Fruit fly (Drosophila melanogaster) whole organism, embryonic: Measurements from ENCODE around the gene CG5246.

Experiments used
- Awh ChIP-seq: fragments of 200-800 bp; sonication (Bioruptor generic); IDR thresholded peaks from 2 replicates; pipeline ENCODE4, ENCODE4 v1.3.6; 2022; ENCODE audit warnings: missing biosample characterization, missing genetic modification characterization
- Bgb ChIP-seq: fragments of 200-800 bp; sonication (Bioruptor generic); IDR thresholded peaks from 2 replicates; pipeline ENCODE4 v1.3.6; 2022; ENCODE audit warnings: missing biosample characterization, missing genetic modification characterization; ENCODE audit not compliant: partially characterized antibody
- CG10147 ChIP-seq: fragments of 200-800 bp; sonication (Bioruptor generic); optimal IDR thresholded peaks from 2 replicates; lab custom pipeline; 2019; ENCODE audit warnings: missing biosample characterization, mild to moderate bottlenecking, missing genetic modification characterization, moderate library complexity
- CG11093 ChIP-seq: fragments of 200-800 bp; sonication (Bioruptor generic); IDR thresholded peaks from 3 replicates; pipeline ENCODE4 v1.3.6; 2022; ENCODE audit warnings: missing biosample characterization, missing genetic modification characterization
- CG12942 ChIP-seq: fragments of 200-800 bp; sonication (Bioruptor generic); optimal IDR thresholded peaks from 3 replicates; lab custom pipeline; 2016; ENCODE audit warnings: missing biosample characterization, missing genetic modification characterization
- CG13424 ChIP-seq: fragments of 200-800 bp; sonication (Bioruptor generic); optimal IDR thresholded peaks from 2 replicates; lab custom pipeline; 2019; ENCODE audit warnings: missing biosample characterization, mild to moderate bottlenecking, missing genetic modification characterization, moderate library complexity
- CG14050 ChIP-seq: fragments of 200-800 bp; sonication (Bioruptor generic); IDR thresholded peaks from 3 replicates; pipeline ENCODE4 v1.3.6; 2022; ENCODE audit warnings: missing biosample characterization, missing genetic modification characterization
- CG14667 ChIP-seq: fragments of 200-800 bp; sonication (Bioruptor generic); IDR thresholded peaks from 2 replicates; pipeline ENCODE4 v1.3.6; 2022; ENCODE audit warnings: missing biosample characterization, missing genetic modification characterization
- CG15601 ChIP-seq: fragments of 200-800 bp; sonication (Bioruptor generic); optimal IDR thresholded peaks from 3 replicates; lab custom pipeline; 2019; ENCODE audit warnings: missing biosample characterization, mild to moderate bottlenecking, missing genetic modification characterization, moderate library complexity
- CG1603 ChIP-seq: fragments of 200-800 bp; sonication (Bioruptor generic); optimal IDR thresholded peaks from 2 replicates; lab custom pipeline; 2019; ENCODE audit warnings: missing biosample characterization, mild to moderate bottlenecking, missing genetic modification characterization, moderate library complexity
- CG1792 ChIP-seq: fragments of 200-800 bp; sonication (Bioruptor generic); optimal IDR thresholded peaks from 2 replicates; lab custom pipeline; 2016; ENCODE audit warnings: missing biosample characterization, missing genetic modification characterization
- CG2120 ChIP-seq: fragments of 200-800 bp; sonication (Bioruptor generic); optimal IDR thresholded peaks from 3 replicates; lab custom pipeline; 2016; ENCODE audit warnings: missing biosample characterization, missing genetic modification characterization
- CG2712 ChIP-seq: fragments of 200-800 bp; optimal IDR thresholded peaks from 3 replicates; lab custom pipeline; 2019; ENCODE audit warnings: missing biosample characterization, mild to moderate bottlenecking, missing genetic modification characterization, moderate library complexity
- CG3847 ChIP-seq: fragments of 200-800 bp; sonication (Bioruptor generic); IDR thresholded peaks from 2 replicates; pipeline ENCODE4 v1.3.6; 2022; ENCODE audit warnings: missing biosample characterization, missing genetic modification characterization
- CG4282 ChIP-seq: fragments of 200-800 bp; sonication (Bioruptor generic); optimal IDR thresholded peaks from 2 replicates; lab custom pipeline; 2016; ENCODE audit warnings: missing biosample characterization, missing genetic modification characterization
- CG4617 ChIP-seq: fragments of 200-800 bp; sonication (Bioruptor generic); optimal IDR thresholded peaks from 3 replicates; lab custom pipeline; 2016; ENCODE audit warnings: missing biosample characterization, missing genetic modification characterization, borderline replicate concordance
- CG6683 ChIP-seq: fragments of 200-800 bp; sonication (Bioruptor generic); optimal IDR thresholded peaks from 2 replicates; lab custom pipeline; 2017; ENCODE audit warnings: missing biosample characterization, mild to moderate bottlenecking, missing genetic modification characterization, missing genetic modification reagents
- CG7839 ChIP-seq: fragments of 200-800 bp; sonication (Bioruptor generic); optimal IDR thresholded peaks from 3 replicates; lab custom pipeline; 2018; ENCODE audit warnings: missing biosample characterization, mild to moderate bottlenecking, missing genetic modification characterization, moderate library complexity
- CG8290 ChIP-seq, 3 experiments: fragments of 200-800 bp; sonication (Bioruptor generic); optimal IDR thresholded peaks; 2 replicates each; lab custom pipeline; 2016 to 2019; ENCODE audit warnings: missing biosample characterization in 3 of 3, missing genetic modification characterization in 3 of 3, mild to moderate bottlenecking in 2 of 3, moderate library complexity in 1 of 3
- CG8359 ChIP-seq: fragments of 200-800 bp; sonication (Bioruptor generic); optimal IDR thresholded peaks from 2 replicates; lab custom pipeline; 2017; ENCODE audit warnings: missing biosample characterization, mild to moderate bottlenecking, missing genetic modification characterization, borderline replicate concordance
- CG9215 ChIP-seq: fragments of 200-800 bp; sonication (Bioruptor generic); IDR thresholded peaks from 2 replicates; pipeline ENCODE4 v1.3.6; 2022; ENCODE audit warnings: missing biosample characterization, missing genetic modification characterization
- CG9437 ChIP-seq: fragments of 200-800 bp; sonication (Bioruptor generic); optimal IDR thresholded peaks from 2 replicates; lab custom pipeline; 2018; ENCODE audit warnings: missing biosample characterization, mild to moderate bottlenecking, missing genetic modification characterization
- D19A ChIP-seq: fragments of 200-800 bp; optimal IDR thresholded peaks from 3 replicates; lab custom pipeline; 2019; ENCODE audit warnings: missing biosample characterization, mild to moderate bottlenecking, missing genetic modification characterization, moderate library complexity
- HmgD ChIP-seq: fragments of 200-800 bp; sonication (Bioruptor generic); optimal IDR thresholded peaks from 3 replicates; lab custom pipeline; 2016; ENCODE audit warnings: missing biosample characterization, missing genetic modification characterization
- Hmx ChIP-seq: fragments of 200-800 bp; sonication (Bioruptor generic); optimal IDR thresholded peaks from 2 replicates; lab custom pipeline; 2016; ENCODE audit warnings: missing biosample characterization, missing genetic modification characterization
- Hr51 ChIP-seq, 2 experiments: fragments of 200-800 bp; sonication (Bioruptor generic); optimal IDR thresholded peaks; 2 replicates in 1 of 2; 3 replicates in 1 of 2; lab custom pipeline; 2016 to 2018; ENCODE audit warnings: missing biosample characterization in 2 of 2, missing genetic modification characterization in 2 of 2, mild to moderate bottlenecking in 1 of 2, moderate library complexity in 1 of 2
- Mad ChIP-seq: fragments of 200-800 bp; sonication (Bioruptor generic); optimal IDR thresholded peaks from 2 replicates; lab custom pipeline; 2016; ENCODE audit warnings: missing biosample characterization, missing genetic modification characterization
- Meics ChIP-seq: fragments of 200-800 bp; sonication (Bioruptor generic); optimal IDR thresholded peaks from 2 replicates; lab custom pipeline; 2017; ENCODE audit warnings: missing biosample characterization, mild to moderate bottlenecking, missing genetic modification characterization
- Neu2 ChIP-seq: fragments of 200-800 bp; sonication (Bioruptor generic); optimal IDR thresholded peaks from 3 replicates; lab custom pipeline; 2016; ENCODE audit warnings: missing biosample characterization, missing genetic modification characterization, borderline replicate concordance
- Nf-YC ChIP-seq: fragments of 200-800 bp; optimal IDR thresholded peaks from 3 replicates; lab custom pipeline; 2019; ENCODE audit warnings: missing biosample characterization, mild to moderate bottlenecking, missing genetic modification characterization, moderate library complexity
- Sox102F ChIP-seq: fragments of 200-800 bp; sonication (Bioruptor generic); optimal IDR thresholded peaks from 2 replicates; lab custom pipeline; 2018; ENCODE audit warnings: missing biosample characterization, mild to moderate bottlenecking, missing genetic modification characterization, moderate library complexity
- Vsx1 ChIP-seq: fragments of 200-800 bp; sonication (Bioruptor generic); optimal IDR thresholded peaks from 2 replicates; lab custom pipeline; 2017; ENCODE audit warnings: missing biosample characterization, mild to moderate bottlenecking, missing genetic modification characterization, missing genetic modification reagents
- ab ChIP-seq: fragments of 200-800 bp; sonication (Bioruptor generic); optimal IDR thresholded peaks from 2 replicates; lab custom pipeline; 2016; ENCODE audit warnings: missing biosample characterization, missing genetic modification characterization
- ase ChIP-seq: fragments of 200-800 bp; sonication (Bioruptor generic); IDR thresholded peaks from 3 replicates; pipeline ENCODE4 v1.3.6; 2022; ENCODE audit warnings: missing biosample characterization, missing genetic modification characterization
- bowl ChIP-seq: fragments of 200-800 bp; sonication (Bioruptor generic); IDR thresholded peaks from 2 replicates; pipeline ENCODE4 v1.3.6; 2022; ENCODE audit warnings: missing biosample characterization, missing genetic modification characterization
- dan ChIP-seq: fragments of 200-800 bp; sonication (Bioruptor generic); IDR thresholded peaks from 2 replicates; pipeline ENCODE4 v1.3.6; 2022; ENCODE audit warnings: missing biosample characterization, missing genetic modification characterization
- disco-r ChIP-seq: fragments of 200-800 bp; sonication (Bioruptor generic); optimal IDR thresholded peaks from 2 replicates; lab custom pipeline; 2016; ENCODE audit warnings: missing biosample characterization, missing genetic modification characterization
- emc ChIP-seq: fragments of 200-800 bp; sonication (Bioruptor generic); optimal IDR thresholded peaks from 2 replicates; lab custom pipeline; 2016; ENCODE audit warnings: missing biosample characterization, missing genetic modification characterization
- grau ChIP-seq: fragments of 200-800 bp; optimal IDR thresholded peaks from 3 replicates; lab custom pipeline; 2019; ENCODE audit warnings: missing biosample characterization, mild to moderate bottlenecking, missing genetic modification characterization, moderate library complexity
- hth ChIP-seq: fragments of >200 bp; optimal IDR thresholded peaks from 2 replicates; lab custom pipeline; 2017; ENCODE audit warnings: inconsistent platforms
- jigr1 ChIP-seq: fragments of 200-800 bp; sonication (Bioruptor generic); IDR thresholded peaks from 3 replicates; pipeline ENCODE4 v1.3.6; 2022; ENCODE audit warnings: missing biosample characterization, missing genetic modification characterization
- luna ChIP-seq: fragments of 200-800 bp; sonication (Bioruptor generic); optimal IDR thresholded peaks from 2 replicates; lab custom pipeline; 2016; ENCODE audit warnings: missing biosample characterization, missing genetic modification characterization
- onecut ChIP-seq: fragments of 200-800 bp; sonication (Bioruptor generic); IDR thresholded peaks from 2 replicates; pipeline ENCODE4 v1.3.6; 2022; ENCODE audit warnings: missing biosample characterization, missing genetic modification characterization
- peb ChIP-seq: fragments of 200-800 bp; sonication (Bioruptor generic); IDR thresholded peaks from 2 replicates; pipeline ENCODE4 v1.3.6; 2022; ENCODE audit warnings: missing biosample characterization, missing genetic modification characterization
- phol ChIP-seq: fragments of 200-800 bp; sonication (Bioruptor generic); optimal IDR thresholded peaks from 3 replicates; lab custom pipeline; 2018; ENCODE audit warnings: missing biosample characterization, mild to moderate bottlenecking, missing genetic modification characterization, moderate library complexity
- pnt ChIP-seq: fragments of 200-800 bp; sonication (Bioruptor generic); optimal IDR thresholded peaks from 3 replicates; lab custom pipeline; 2016; ENCODE audit warnings: missing biosample characterization, missing genetic modification characterization
- pros ChIP-seq: fragments of 200-800 bp; sonication (Bioruptor generic); optimal IDR thresholded peaks from 3 replicates; lab custom pipeline; 2019; ENCODE audit warnings: missing biosample characterization, mild to moderate bottlenecking, missing genetic modification characterization, moderate library complexity
- tio ChIP-seq: fragments of 200-800 bp; sonication (Bioruptor generic); optimal IDR thresholded peaks from 2 replicates; lab custom pipeline; 2017; ENCODE audit warnings: missing biosample characterization, missing genetic modification characterization, inconsistent platforms
- tll ChIP-seq, 2 experiments: fragments of 200-800 bp in 1 of 2; fragments of >200 bp in 1 of 2; sonication (Bioruptor generic) in 1 of 2; optimal IDR thresholded peaks; 2 replicates each; lab custom pipeline; 2017 to 2019; ENCODE audit warnings: missing biosample characterization in 2 of 2, missing genetic modification characterization in 2 of 2, mild to moderate bottlenecking in 1 of 2, moderate library complexity in 1 of 2

Gene CG5246

dm6 chr3R:17151376-17152026 lies 15.6 kb downstream of the CG5246 start, which contains the start of gene CG5292 (continued):
- no peak for TF ChIP-seq Neu2 (GFP tag; lab: Kevin White, UChicago)
- no peak for TF ChIP-seq ase (GFP tag; lab: Robert Waterston, UW)
- no peak for TF ChIP-seq CG4282 (GFP tag; lab: Kevin White, UChicago)
- peak; percentile 72 for TF ChIP-seq CG2120 (GFP tag; lab: Kevin White, UChicago)
- TF ChIP-seq Mad (GFP tag; lab: Kevin White, UChicago), result peak; percentile 31
- peak; percentile 8 for TF ChIP-seq CG9437 (GFP tag; lab: Kevin White, UChicago)
- TF ChIP-seq Hmx (GFP tag; lab: Kevin White, UChicago), result no peak
- TF ChIP-seq emc (GFP tag; lab: Kevin White, UChicago), result no peak
- no peak for TF ChIP-seq bowl
- peak; percentile 82 for TF ChIP-seq CG3847 (GFP tag; lab: Robert Waterston, UW)
- peak in 1 of 2 experiments; percentile 91 for TF ChIP-seq tll (GFP tag; optimal IDR thresholded peaks at IDR 0.05; lab: Kevin White, UChicago)
- TF ChIP-seq pros (GFP tag; lab: Kevin White, UChicago), result no peak
- TF ChIP-seq CG13424 (tag; lab: Kevin White, UChicago), result peak; percentile 66
- no peak for TF ChIP-seq tio (GFP tag; lab: Kevin White, UChicago)
- TF ChIP-seq CG7839 (tag; lab: Kevin White, UChicago), result no peak
- TF ChIP-seq Vsx1 (GFP tag; lab: Kevin White, UChicago), result no peak
- TF ChIP-seq jigr1, result no peak
- TF ChIP-seq CG9215 (GFP tag; lab: Robert Waterston, UW), result 0 out of 2 replicates have a peak, but pooled peaks have one; percentile 16
- peak; percentile 52 for TF ChIP-seq CG12942
- no peak for TF ChIP-seq CG14667 (GFP tag; lab: Robert Waterston, UW)
- TF ChIP-seq Meics (GFP tag; lab: Kevin White, UChicago), result peak; percentile 58
- no peak for TF ChIP-seq Sox102F (GFP tag; lab: Kevin White, UChicago)
- no peak for TF ChIP-seq dan
- TF ChIP-seq disco-r (GFP tag; lab: Kevin White, UChicago), result peak; percentile 20
- no peak for TF ChIP-seq peb
- TF ChIP-seq D19A, result no peak
- TF ChIP-seq Nf-YC (tag; lab: Kevin White, UChicago), result no peak
- TF ChIP-seq CG6683 (GFP tag; lab: Kevin White, UChicago), result no peak
- TF ChIP-seq CG2712 (tag; lab: Kevin White, UChicago), result peak; percentile 75
- TF ChIP-seq grau (tag; lab: Kevin White, UChicago), result no peak
- TF ChIP-seq CG1603 (tag; lab: Kevin White, UChicago), result peak; percentile 80
- TF ChIP-seq luna (GFP tag; lab: Kevin White, UChicago), result no peak
- no peak for TF ChIP-seq CG1792 (GFP tag; lab: Kevin White, UChicago)
- peak; percentile 65; the same call in 1 of the 2 replicates for TF ChIP-seq Bgb (GFP tag; lab: Robert Waterston, UW)
- no peak for TF ChIP-seq pnt (GFP tag; lab: Kevin White, UChicago)
- no peak for TF ChIP-seq CG11093
- TF ChIP-seq CG8290 (GFP tag; optimal IDR thresholded peaks at IDR 0.05; lab: Kevin White, UChicago), result peak; percentile 38
- TF ChIP-seq CG8290 (tag; optimal IDR thresholded peaks at IDR 0.05; lab: Kevin White, UChicago), result no peak
- peak; percentile 44 to 59 for TF ChIP-seq Hr51 (GFP tag; optimal IDR thresholded peaks at IDR 0.05; lab: Kevin White, UChicago)
- no peak for TF ChIP-seq ab
- 0 out of 3 replicates have a peak, but pooled peaks have one; percentile 29 for TF ChIP-seq CG14050 (GFP tag; lab: Robert Waterston, UW)
- TF ChIP-seq CG8359, result no peak
- TF ChIP-seq CG15601 (tag; lab: Kevin White, UChicago), result no peak
- TF ChIP-seq Awh, result 0 out of 2 replicates have a peak, but pooled peaks have one; percentile 43
- TF ChIP-seq onecut (GFP tag; lab: Robert Waterston, UW), result peak; percentile 52
- TF ChIP-seq phol (tag; lab: Kevin White, UChicago), result peak; percentile 56
- TF ChIP-seq HmgD (GFP tag; lab: Kevin White, UChicago), result no peak
- TF ChIP-seq CG10147 (GFP tag; lab: Kevin White, UChicago), result peak; percentile 23
- TF ChIP-seq hth (lab: Kevin White, UChicago), result no peak
- TF ChIP-seq CG4617 (GFP tag; lab: Kevin White, UChicago), result peak; percentile 59
